Worm (Caenorhabditis elegans) whole organism, late embryonic: Measurements from ENCODE around the gene tbb-2.
A peak's percentile ranks its signal among the peaks of the same experiment; 100 is the strongest.

Source experiments
- C08G9.2 ChIP-seq: sonication (generic microtip); optimal IDR thresholded peaks from 2 replicates; lab custom pipeline; 2016; ENCODE audit warnings: mild to moderate bottlenecking, missing genetic modification characterization, moderate library complexity, missing compliant biosample characterization
- C38D4.7 ChIP-seq: fragments of 200-800 bp; sonication (Bioruptor generic); optimal IDR thresholded peaks from 2 replicates; lab custom pipeline; 2018; ENCODE audit warnings: mild to moderate bottlenecking, missing genetic modification characterization, moderate library complexity, missing compliant biosample characterization
- F13H6.1 ChIP-seq: sonication (generic microtip); optimal IDR thresholded peaks from 2 replicates; lab custom pipeline; 2016; ENCODE audit warnings: missing genetic modification characterization, missing compliant biosample characterization
- K09A11.1 ChIP-seq: sonication (generic microtip); optimal IDR thresholded peaks from 2 replicates; lab custom pipeline; 2017; ENCODE audit warnings: antibody characterized with exemption, mild to moderate bottlenecking, missing genetic modification characterization, missing compliant biosample characterization; ENCODE audit not compliant: insufficient read depth
- T23F11.4 ChIP-seq: fragments of 200-800 bp; sonication (Bioruptor generic); optimal IDR thresholded peaks from 2 replicates; lab custom pipeline; 2018; ENCODE audit warnings: mild to moderate bottlenecking, missing genetic modification characterization, missing compliant biosample characterization
- Y22D7AL.16 ChIP-seq: sonication (generic microtip); optimal IDR thresholded peaks from 2 replicates; lab custom pipeline; 2016; ENCODE audit warnings: missing genetic modification characterization, missing compliant biosample characterization
- ahr-1 ChIP-seq: sonication (generic microtip); optimal IDR thresholded peaks from 2 replicates; lab custom pipeline; 2016; ENCODE audit warnings: missing genetic modification characterization, missing compliant biosample characterization
- ama-1 ChIP-seq: fragments of 150-350 bp; optimal IDR thresholded peaks from 2 replicates; lab custom pipeline; 2014
- ceh-14 ChIP-seq: sonication (generic microtip); optimal IDR thresholded peaks from 2 replicates; lab custom pipeline; 2016; ENCODE audit warnings: missing genotype, missing genetic modification characterization, missing compliant biosample characterization
- ceh-18 ChIP-seq: sonication (generic microtip); optimal IDR thresholded peaks from 2 replicates; lab custom pipeline; 2016; ENCODE audit warnings: missing genetic modification characterization, missing compliant biosample characterization
- ceh-24 ChIP-seq: sonication (generic microtip); optimal IDR thresholded peaks from 2 replicates; lab custom pipeline; 2016; ENCODE audit warnings: mild to moderate bottlenecking, missing genetic modification characterization, missing compliant biosample characterization
- ceh-30 ChIP-seq: fragments of 150-350 bp; optimal IDR thresholded peaks from 2 replicates; lab custom pipeline; 2014; ENCODE audit warnings: missing biosample characterization, missing genetic modification characterization
- ceh-31 ChIP-seq: sonication (generic microtip); optimal IDR thresholded peaks from 2 replicates; lab custom pipeline; 2016; ENCODE audit warnings: missing genetic modification characterization, missing compliant biosample characterization
- ceh-45 ChIP-seq: fragments of 200-800 bp; sonication (Bioruptor generic); IDR thresholded peaks from 2 replicates; pipeline ENCODE4 v1.3.6; 2022; ENCODE audit warnings: missing genetic modification reagents, missing genetic modification characterization, missing compliant biosample characterization
- ceh-48 ChIP-seq: sonication (generic microtip); optimal IDR thresholded peaks from 2 replicates; lab custom pipeline; 2016; ENCODE audit warnings: missing genetic modification characterization, inconsistent platforms, missing compliant biosample characterization
- ceh-6 ChIP-seq: fragments of 200-800 bp; sonication (Bioruptor generic); optimal IDR thresholded peaks from 2 replicates; lab custom pipeline; 2018; ENCODE audit warnings: mild to moderate bottlenecking, missing genetic modification characterization, missing compliant biosample characterization
- ceh-9 ChIP-seq: sonication (generic microtip); optimal IDR thresholded peaks from 2 replicates; lab custom pipeline; 2016; ENCODE audit warnings: mild to moderate bottlenecking, missing genetic modification characterization, inconsistent platforms, missing compliant biosample characterization
- dve-1 ChIP-seq: sonication (generic microtip); optimal IDR thresholded peaks from 2 replicates; lab custom pipeline; 2017; ENCODE audit warnings: antibody characterized with exemption, mild to moderate bottlenecking, missing genetic modification characterization, missing compliant biosample characterization
- elt-2 ChIP-seq: sonication (generic microtip); optimal IDR thresholded peaks from 2 replicates; lab custom pipeline; 2016; ENCODE audit warnings: missing genetic modification reagents, missing genetic modification characterization, missing compliant biosample characterization
- ets-4 ChIP-seq: sonication (generic microtip); optimal IDR thresholded peaks from 2 replicates; lab custom pipeline; 2016; ENCODE audit warnings: missing genetic modification characterization, missing compliant biosample characterization
- eyg-1 ChIP-seq: sonication (generic microtip); optimal IDR thresholded peaks from 2 replicates; lab custom pipeline; 2016; ENCODE audit warnings: missing genotype, missing genetic modification characterization, missing compliant biosample characterization
- fkh-6 ChIP-seq: sonication (generic microtip); optimal IDR thresholded peaks from 2 replicates; lab custom pipeline; 2016; ENCODE audit warnings: missing genetic modification characterization, missing compliant biosample characterization
- hlh-6 ChIP-seq: sonication (generic microtip); optimal IDR thresholded peaks from 2 replicates; lab custom pipeline; 2016; ENCODE audit warnings: missing genotype, missing genetic modification characterization, missing compliant biosample characterization
- lim-6 ChIP-seq: sonication (generic microtip); optimal IDR thresholded peaks from 2 replicates; lab custom pipeline; 2016; ENCODE audit warnings: missing genetic modification characterization, missing compliant biosample characterization
- nfya-1 ChIP-seq: sonication (generic microtip); optimal IDR thresholded peaks from 2 replicates; lab custom pipeline; 2017; ENCODE audit warnings: missing genetic modification characterization, mild to moderate bottlenecking, missing compliant biosample characterization, antibody characterized with exemption, moderate library complexity
- nhr-232 ChIP-seq: sonication (generic microtip); optimal IDR thresholded peaks from 2 replicates; lab custom pipeline; 2016; ENCODE audit warnings: missing genetic modification characterization, missing compliant biosample characterization
- pag-3 ChIP-seq: sonication (generic microtip); optimal IDR thresholded peaks from 2 replicates; lab custom pipeline; 2016; ENCODE audit warnings: missing compliant biosample characterization, missing genetic modification characterization, borderline replicate concordance
- pha-2 ChIP-seq: sonication (generic microtip); optimal IDR thresholded peaks from 2 replicates; lab custom pipeline; 2017; ENCODE audit warnings: mild to moderate bottlenecking, missing genetic modification characterization, missing compliant biosample characterization
- pqm-1 ChIP-seq: sonication (generic microtip); optimal IDR thresholded peaks from 2 replicates; lab custom pipeline; 2016; ENCODE audit warnings: missing genetic modification characterization, missing compliant biosample characterization
- pros-1 ChIP-seq: fragments of 150-350 bp; optimal IDR thresholded peaks from 2 replicates; lab custom pipeline; 2014; ENCODE audit warnings: missing biosample characterization, missing genetic modification reagents, missing genetic modification characterization
- ref-2 ChIP-seq: sonication (generic microtip); optimal IDR thresholded peaks from 2 replicates; lab custom pipeline; 2016; ENCODE audit warnings: missing genetic modification characterization, missing compliant biosample characterization
- rnt-1 ChIP-seq: sonication (generic microtip); optimal IDR thresholded peaks from 2 replicates; lab custom pipeline; 2016; ENCODE audit warnings: missing genetic modification characterization, missing compliant biosample characterization
- sdc-2 ChIP-seq: sonication (generic microtip); optimal IDR thresholded peaks from 2 replicates; lab custom pipeline; 2016; ENCODE audit warnings: missing genotype, missing genetic modification characterization, missing compliant biosample characterization
- tbx-2 ChIP-seq: sonication (generic microtip); optimal IDR thresholded peaks from 2 replicates; lab custom pipeline; 2016; ENCODE audit warnings: missing genetic modification characterization, missing compliant biosample characterization
- unc-3 ChIP-seq, 2 experiments: fragments of 200-800 bp in 1 of 2; sonication (Bioruptor generic) in 1 of 2; sonication (generic microtip) in 1 of 2; conservative IDR thresholded peaks in 1 of 2; optimal IDR thresholded peaks in 1 of 2; 2 replicates each; pipeline versions ENCODE4 v1.3.6 to Lab custom; 2016 to 2022; ENCODE audit warnings: missing compliant biosample characterization in 2 of 2, missing genetic modification characterization in 2 of 2, missing genetic modification reagents in 1 of 2
- unc-42 ChIP-seq: sonication (generic microtip); optimal IDR thresholded peaks from 2 replicates; lab custom pipeline; 2016; ENCODE audit warnings: missing genotype, missing genetic modification characterization, missing compliant biosample characterization
- unc-55 ChIP-seq: sonication (generic microtip); optimal IDR thresholded peaks from 2 replicates; lab custom pipeline; 2017; ENCODE audit warnings: missing biosample characterization, missing genetic modification reagents, missing genetic modification characterization
- unc-86 ChIP-seq: sonication (generic microtip); optimal IDR thresholded peaks from 2 replicates; lab custom pipeline; 2016; ENCODE audit warnings: missing genetic modification characterization, missing compliant biosample characterization
- zip-5 ChIP-seq: sonication (generic microtip); optimal IDR thresholded peaks from 2 replicates; lab custom pipeline; 2016; ENCODE audit warnings: missing genetic modification characterization, missing compliant biosample characterization

Gene tbb-2

DNA sequence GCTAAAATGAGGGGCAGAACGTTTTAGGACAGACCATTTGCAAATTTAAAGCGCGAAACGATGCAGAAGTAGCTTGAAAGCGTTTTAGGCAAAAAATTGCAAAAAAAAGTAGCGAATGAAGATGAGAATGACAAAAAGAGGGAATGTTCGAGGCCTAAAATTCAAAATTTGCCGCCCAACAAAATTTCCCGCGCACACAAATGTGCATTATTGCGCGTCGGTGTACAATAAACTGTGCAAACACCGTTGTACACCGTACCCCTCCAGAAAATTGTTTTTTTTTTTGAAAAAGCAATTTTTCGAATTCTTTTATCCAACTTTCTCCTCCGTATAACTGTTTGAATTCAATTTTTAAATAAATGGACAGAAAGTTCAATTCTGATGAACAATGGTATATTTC is 2.4 kb upstream of the tbb-2 start, which contains the start of gene snpc-3.4 (continued):
- TF ChIP-seq ceh-31 (tag; lab: Kevin White, UChicago), result peak; percentile 35
- TF ChIP-seq unc-3 (GFP tag; conservative IDR thresholded peaks at IDR 0.05; lab: Robert Waterston, UW), result no peak
- TF ChIP-seq unc-3 (tag; optimal IDR thresholded peaks at IDR 0.05; lab: Kevin White, UChicago), result no peak
- TF ChIP-seq eyg-1, result no peak
- no peak for TF ChIP-seq lim-6 (tag; lab: Kevin White, UChicago)
- no peak for TF ChIP-seq ama-1 (lab: Kevin White, UChicago)
- no peak for TF ChIP-seq pag-3
- TF ChIP-seq sdc-2 (tag; lab: Kevin White, UChicago), result no peak
- TF ChIP-seq ceh-48 (tag; lab: Kevin White, UChicago), result no peak
- no peak for TF ChIP-seq Y22D7AL.16
- no peak for TF ChIP-seq T23F11.4
- TF ChIP-seq, all 69 proteins: peak for 7

DNA sequence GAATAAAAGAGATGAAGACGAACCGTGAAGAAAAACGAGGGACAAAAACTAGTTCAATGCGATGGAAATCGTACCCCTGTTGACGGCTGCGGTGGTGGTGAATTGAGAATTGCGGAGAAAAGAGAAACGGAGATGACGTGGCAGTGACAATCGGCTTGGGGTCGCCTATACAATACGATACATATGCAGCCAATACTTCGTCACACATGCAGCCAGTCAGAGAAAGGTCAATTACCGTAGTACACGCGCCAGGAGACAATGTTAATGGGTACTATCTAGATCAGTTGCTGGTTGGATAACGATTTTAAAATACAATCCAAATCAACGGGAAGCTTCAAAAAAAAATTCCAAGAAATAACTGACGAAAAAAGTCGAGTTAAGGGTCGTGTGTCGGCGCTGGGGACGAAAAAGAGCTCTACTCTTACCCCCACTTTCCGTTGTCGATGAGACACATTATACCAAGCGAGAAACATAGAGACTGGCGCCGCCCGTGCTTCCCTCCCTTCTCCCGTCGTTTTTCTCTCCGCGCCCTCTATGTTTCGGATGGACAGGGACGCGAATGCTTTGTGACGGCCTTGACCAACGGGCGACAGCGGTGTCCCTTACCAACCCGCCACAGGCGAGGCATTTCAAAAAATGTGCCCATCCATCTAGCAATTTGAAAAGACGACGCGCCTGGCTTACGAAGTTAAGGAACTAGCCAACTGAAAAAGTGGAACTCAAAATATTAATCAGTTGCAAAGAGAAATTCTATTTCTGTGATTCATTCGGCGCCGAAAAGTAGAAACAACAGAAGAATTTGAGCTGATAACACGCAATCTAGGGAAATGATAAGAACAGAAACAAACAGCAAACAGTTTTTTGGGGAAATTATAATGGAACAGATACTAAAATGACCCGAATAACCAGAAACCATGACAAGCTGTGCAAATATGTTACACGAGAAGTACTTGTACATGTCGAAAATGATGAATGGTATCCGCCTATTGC is 1.5 kb upstream of the tbb-2 start:
- TF ChIP-seq elt-2 (tag; lab: Kevin White, UChicago) (peak; percentile 75), C08G9.2 (tag; lab: Kevin White, UChicago) (no peak)

ce11 chrIII:4018095-4018498 is 670 bp upstream of the tbb-2 start:
- no peak for TF ChIP-seq ref-2 (tag; lab: Kevin White, UChicago)
- no peak for TF ChIP-seq eyg-1
- peak; percentile 8 for TF ChIP-seq ceh-31 (tag; lab: Kevin White, UChicago)
- no peak for TF ChIP-seq unc-3 (GFP tag; conservative IDR thresholded peaks at IDR 0.05; lab: Robert Waterston, UW)
- peak; percentile 5 for TF ChIP-seq unc-3 (tag; optimal IDR thresholded peaks at IDR 0.05; lab: Kevin White, UChicago)
- TF ChIP-seq ceh-6 (GFP tag; lab: Kevin White, UChicago), result peak; percentile 3
- TF ChIP-seq F13H6.1 (tag; lab: Kevin White, UChicago), result no peak
- TF ChIP-seq fkh-6 (tag; lab: Kevin White, UChicago), result no peak
- no peak for TF ChIP-seq pqm-1 (tag; lab: Kevin White, UChicago)
- no peak for TF ChIP-seq nhr-232
- TF ChIP-seq ahr-1 (tag; lab: Kevin White, UChicago), result no peak
- no peak for TF ChIP-seq ceh-18 (tag; lab: Kevin White, UChicago)
- TF ChIP-seq unc-86 (tag; lab: Kevin White, UChicago), result no peak
- TF ChIP-seq ceh-48 (tag; lab: Kevin White, UChicago), result peak; percentile 36
- no peak for TF ChIP-seq pros-1 (tag; lab: Kevin White, UChicago)
- TF ChIP-seq unc-55 (GFP tag; lab: Kevin White, UChicago), result no peak
- no peak for TF ChIP-seq ceh-14 (tag; lab: Kevin White, UChicago)
- TF ChIP-seq hlh-6 (tag; lab: Kevin White, UChicago), result no peak
- no peak for TF ChIP-seq elt-2 (tag; lab: Kevin White, UChicago)
- no peak for TF ChIP-seq K09A11.1 (tag; lab: Kevin White, UChicago)
- no peak for TF ChIP-seq sdc-2 (tag; lab: Kevin White, UChicago)
- no peak for TF ChIP-seq nfya-1 (tag; lab: Kevin White, UChicago)
- no peak for TF ChIP-seq ceh-45 (GFP tag; lab: Robert Waterston, UW)
- no peak for TF ChIP-seq C08G9.2 (tag; lab: Kevin White, UChicago)
- no peak for TF ChIP-seq ets-4 (tag; lab: Kevin White, UChicago)
- TF ChIP-seq zip-5 (tag; lab: Kevin White, UChicago), result no peak
- TF ChIP-seq lim-6 (tag; lab: Kevin White, UChicago), result no peak
- no peak for TF ChIP-seq ceh-9 (tag; lab: Kevin White, UChicago)
- TF ChIP-seq rnt-1, result no peak
- TF ChIP-seq ceh-24 (tag; lab: Kevin White, UChicago), result no peak
- TF ChIP-seq C38D4.7 (GFP tag; lab: Kevin White, UChicago), result peak; percentile 8
- TF ChIP-seq ceh-30 (tag; lab: Kevin White, UChicago), result no peak
- peak; percentile 50 for TF ChIP-seq unc-42 (tag; lab: Kevin White, UChicago)
- no peak for TF ChIP-seq pha-2 (tag; lab: Kevin White, UChicago)
- no peak for TF ChIP-seq pag-3
- TF ChIP-seq tbx-2 (tag; lab: Kevin White, UChicago), result no peak
- no peak for TF ChIP-seq dve-1 (tag; lab: Kevin White, UChicago)
